Worm (Caenorhabditis elegans) whole organism, midembryonic: ENCODE data around the gene gem-1.

Experiments used
- T22C8.4 ChIP-seq: fragments of 200-800 bp; sonication (Bioruptor generic); IDR thresholded peaks from 2 replicates; pipeline ENCODE4 v1.3.6; 2022; ENCODE audit warnings: missing genetic modification characterization, missing compliant biosample characterization
- cog-1 ChIP-seq: sonication (generic microtip); optimal IDR thresholded peaks from 2 replicates; lab custom pipeline; 2016; ENCODE audit warnings: missing genetic modification characterization, missing compliant biosample characterization
- flt-1 ChIP-seq: fragments of 200-800 bp; sonication (Bioruptor generic); IDR thresholded peaks from 2 replicates; pipeline ENCODE4 v1.3.6; 2022; ENCODE audit warnings: missing genetic modification characterization, missing compliant biosample characterization
- klf-2 ChIP-seq: fragments of 200-800 bp; sonication (Bioruptor generic); conservative IDR thresholded peaks from 2 replicates; pipeline ENCODE4 v1.3.6; 2022; ENCODE audit warnings: missing genetic modification reagents, missing genetic modification characterization, missing compliant biosample characterization
- med-1 ChIP-seq: sonication (generic microtip); optimal IDR thresholded peaks from 2 replicates; lab custom pipeline; 2017; ENCODE audit warnings: missing genetic modification characterization, mild to moderate bottlenecking, missing compliant biosample characterization, antibody characterized with exemption, missing genetic modification reagents; ENCODE audit not compliant: insufficient read depth
- ref-1 ChIP-seq: fragments of 200-800 bp; sonication (Bioruptor generic); conservative IDR thresholded peaks from 2 replicates; pipeline ENCODE4 v1.3.6; 2022; ENCODE audit warnings: missing genetic modification reagents, missing genetic modification characterization, missing compliant biosample characterization
- tab-1 ChIP-seq: fragments of 200-800 bp; sonication (Bioruptor generic); IDR thresholded peaks from 2 replicates; pipeline ENCODE4 v1.3.6; 2022; ENCODE audit warnings: missing genetic modification characterization, missing compliant biosample characterization
- ztf-29 ChIP-seq: fragments of 200-800 bp; sonication (Bioruptor generic); IDR thresholded peaks from 2 replicates; pipeline ENCODE4 v1.3.6; 2022; ENCODE audit warnings: missing genetic modification reagents, missing genetic modification characterization, missing compliant biosample characterization

DNA sequence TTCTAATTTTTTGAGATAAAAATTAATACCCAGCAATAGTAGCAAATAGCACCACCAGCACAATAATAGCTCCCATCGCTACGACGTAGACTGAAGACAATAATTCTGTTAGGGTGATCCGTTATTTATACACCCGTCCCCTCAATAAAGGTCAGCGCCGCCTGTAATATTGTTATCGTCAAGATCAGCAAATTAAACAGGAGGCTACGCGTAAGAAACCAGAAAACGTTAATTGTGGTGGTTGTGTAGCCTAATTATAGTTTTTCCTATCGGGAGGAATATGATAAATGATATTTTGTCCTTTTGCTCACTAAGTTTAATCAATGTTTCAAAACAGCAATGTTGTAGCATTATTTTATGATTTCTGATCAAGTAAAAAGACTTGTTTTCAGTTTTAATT lies 32.8 kb upstream of the gem-1 start, which contains the start of the genes cyp-13B1 and C29F7.1:
- no peak for TF ChIP-seq med-1 (GFP tag; lab: Kevin White, UChicago)
- TF ChIP-seq flt-1: no peak
- no peak for TF ChIP-seq ztf-29 (GFP tag; lab: Robert Waterston, UW)
- no peak for TF ChIP-seq klf-2
- TF ChIP-seq cog-1 (tag; lab: Kevin White, UChicago): no peak
- TF ChIP-seq tab-1 (GFP tag; lab: Robert Waterston, UW): no peak
- no peak for TF ChIP-seq ref-1 (GFP tag; lab: Robert Waterston, UW)
- no peak for TF ChIP-seq T22C8.4 (GFP tag; lab: Robert Waterston, UW)
